Fruit fly (Drosophila melanogaster): Measurements from ENCODE around the gene RpS14b.
A peak's percentile ranks its signal among the peaks of the same experiment; 100 is the strongest.

The RpS14b gene

DNA sequence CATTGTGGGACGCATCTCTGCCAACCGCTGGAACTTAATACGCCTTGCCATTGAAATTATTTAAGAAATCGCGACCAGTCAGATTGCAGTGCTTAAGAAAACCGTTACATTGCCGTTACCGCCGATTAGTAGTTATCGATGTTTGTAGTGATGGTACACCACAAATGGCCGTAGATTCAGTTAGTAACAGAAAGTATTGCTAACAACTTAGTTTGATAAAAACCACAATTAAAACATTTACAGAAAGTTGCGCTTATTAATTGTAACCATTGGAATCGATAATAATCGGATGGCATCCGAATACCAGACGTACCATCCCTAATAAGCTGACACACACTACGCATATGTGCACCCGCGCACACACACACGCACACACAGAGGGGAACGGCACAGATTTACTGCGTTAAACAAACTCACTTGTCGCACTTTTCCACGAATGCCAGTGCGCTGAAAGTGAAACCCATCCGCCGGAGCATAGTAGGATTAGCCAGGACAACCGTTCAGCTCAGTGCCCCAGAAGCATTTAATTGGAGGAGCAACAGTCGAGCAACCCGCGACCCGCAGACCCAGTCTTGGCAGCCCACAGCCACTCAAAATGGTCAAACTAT, 14.5 kb upstream of the RpS14b start, which contains the start of the genes hdm and Ykt6 (continued):
- TF ChIP-seq NC2β (GFP tag; optimal IDR thresholded peaks at IDR 0.05) (peak; percentile 81), fd96Cb (tag; optimal IDR thresholded peaks at IDR 0.05) (peak; percentile 51), vfl (GFP tag; optimal IDR thresholded peaks at IDR 0.05) (peak; percentile 37), Nf-YC (tag; optimal IDR thresholded peaks at IDR 0.05) (peak; percentile 61), sima (GFP tag; optimal IDR thresholded peaks at IDR 0.05) (peak; percentile 24), CG13894 (tag; optimal IDR thresholded peaks at IDR 0.05) (no peak), Lpt (GFP tag; optimal IDR thresholded peaks at IDR 0.05) (no peak), vnd (GFP tag; IDR thresholded peaks at IDR 0.05; ENCODE audit: partially characterized antibody) (peak; percentile 96), CG2129 (GFP tag; IDR thresholded peaks at IDR 0.05; ENCODE audit: partially characterized antibody) (peak; percentile 93), ham (GFP tag; IDR thresholded peaks at IDR 0.05) (no peak), fru (optimal IDR thresholded peaks at IDR 0.05) (no peak), NK7.1 (GFP tag; optimal IDR thresholded peaks at IDR 0.05) (peak; percentile 51), br (optimal IDR thresholded peaks at IDR 0.05) (no peak), CG18011 (GFP tag; optimal IDR thresholded peaks at IDR 0.05) (peak; percentile 61), CG1233 (GFP tag; optimal IDR thresholded peaks at IDR 0.05) (peak; percentile 56), da (GFP tag; optimal IDR thresholded peaks at IDR 0.05) (peak; percentile 26), hb (GFP tag; IDR thresholded peaks at IDR 0.05; ENCODE audit: partially characterized antibody) (peak; percentile 92), CG17802 (tag; optimal IDR thresholded peaks at IDR 0.05) (peak; percentile 17), CG12299 (tag; optimal IDR thresholded peaks at IDR 0.05) (peak; percentile 59), D19A (tag; optimal IDR thresholded peaks at IDR 0.05) (peak; percentile 59), CG6791 (GFP tag; IDR thresholded peaks at IDR 0.05; ENCODE audit: partially characterized antibody) (peak; percentile 91), CG4360 (GFP tag; IDR thresholded peaks at IDR 0.05) (peak; percentile 44), chm (GFP tag; IDR thresholded peaks at IDR 0.05) (no peak; the same call in 1 of the 2 replicates), CG5953 (GFP tag; IDR thresholded peaks at IDR 0.05) (peak; percentile 62), HLH3B (GFP tag; IDR thresholded peaks at IDR 0.05) (peak; percentile 77), CG10274 (GFP tag; optimal IDR thresholded peaks at IDR 0.05) (no peak), CG9727 (GFP tag; optimal IDR thresholded peaks at IDR 0.05) (peak; percentile 63), jing (GFP tag; optimal IDR thresholded peaks at IDR 0.05) (no peak), CG12071 (GFP tag; optimal IDR thresholded peaks at IDR 0.05) (no peak), rib (GFP tag; IDR thresholded peaks at IDR 0.05) (peak; percentile 78; the same call in 1 of the 2 replicates), CG11398 (GFP tag; optimal IDR thresholded peaks at IDR 0.05) (peak; percentile 73), tin (GFP tag; optimal IDR thresholded peaks at IDR 0.05) (peak; percentile 83), CG4617 (GFP tag; optimal IDR thresholded peaks at IDR 0.05; ENCODE audit: borderline replicate concordance) (peak; percentile 80), bbx (GFP tag; IDR thresholded peaks at IDR 0.05; ENCODE audit: partially characterized antibody) (peak; percentile 91), Xrp1 (GFP tag; IDR thresholded peaks at IDR 0.05) (peak; percentile 86), CG12769 (tag; optimal IDR thresholded peaks at IDR 0.05) (no peak), zfh2 (GFP tag; optimal IDR thresholded peaks at IDR 0.05) (peak; percentile 83), mam (GFP tag; optimal IDR thresholded peaks at IDR 0.05) (peak; percentile 84), tna (GFP tag; IDR thresholded peaks at IDR 0.05; ENCODE audit: partially characterized antibody) (peak; percentile 91), Kr (GFP tag; optimal IDR thresholded peaks at IDR 0.05) (no peak), tio (GFP tag; optimal IDR thresholded peaks at IDR 0.05) (no peak), CG1647 (GFP tag; optimal IDR thresholded peaks at IDR 0.05) (peak; percentile 72), CG10654 (GFP tag; optimal IDR thresholded peaks at IDR 0.05) (peak; percentile 71), phol (tag; optimal IDR thresholded peaks at IDR 0.05) (peak; percentile 77), lola (GFP tag; optimal IDR thresholded peaks at IDR 0.05) (peak in 1 of 3 experiments; percentile 72), ATbp (GFP tag; optimal IDR thresholded peaks at IDR 0.05) (no peak), CG3163 (GFP tag; optimal IDR thresholded peaks at IDR 0.05) (peak; percentile 73), CG13123 (GFP tag; optimal IDR thresholded peaks at IDR 0.05) (peak; percentile 70), ERR (GFP tag; optimal IDR thresholded peaks at IDR 0.05) (peak; percentile 74), D19B (GFP tag; optimal IDR thresholded peaks at IDR 0.05) (peak; percentile 31)
